Fruit fly (Drosophila melanogaster) whole organism, embryonic: ENCODE data around the gene vari.

Source experiments
- Atf6 ChIP-seq: fragments of 200-800 bp; sonication (Bioruptor generic); IDR thresholded peaks from 2 replicates; pipeline ENCODE4 v1.3.6; 2022; ENCODE audit warnings: missing biosample characterization, missing genetic modification characterization
- Awh ChIP-seq: fragments of 200-800 bp; sonication (Bioruptor generic); IDR thresholded peaks from 2 replicates; pipeline ENCODE4, ENCODE4 v1.3.6; 2022; ENCODE audit warnings: missing biosample characterization, missing genetic modification characterization
- CG10959 ChIP-seq: fragments of 200-800 bp; sonication (Bioruptor generic); IDR thresholded peaks from 2 replicates; pipeline ENCODE4 v1.3.6; 2022; ENCODE audit warnings: missing biosample characterization, missing genetic modification characterization
- CG14667 ChIP-seq: fragments of 200-800 bp; sonication (Bioruptor generic); IDR thresholded peaks from 2 replicates; pipeline ENCODE4 v1.3.6; 2022; ENCODE audit warnings: missing biosample characterization, missing genetic modification characterization
- CG18262 ChIP-seq: fragments of 200-800 bp; optimal IDR thresholded peaks from 3 replicates; lab custom pipeline; 2019; ENCODE audit warnings: missing biosample characterization, mild to moderate bottlenecking, missing genetic modification characterization, moderate library complexity
- CG18764 ChIP-seq: fragments of 200-800 bp; sonication (Bioruptor generic); optimal IDR thresholded peaks from 3 replicates; lab custom pipeline; 2016; ENCODE audit warnings: missing biosample characterization, missing genetic modification characterization
- CG2199 ChIP-seq: fragments of 200-800 bp; sonication (Bioruptor generic); IDR thresholded peaks from 3 replicates; pipeline ENCODE4 v1.3.6; 2022; ENCODE audit warnings: missing biosample characterization, missing genetic modification characterization
- CG2889 ChIP-seq: fragments of 200-800 bp; sonication (Bioruptor generic); IDR thresholded peaks from 3 replicates; pipeline ENCODE4 v1.3.6; 2022; ENCODE audit warnings: missing biosample characterization, missing genetic modification characterization
- CG30431 ChIP-seq: fragments of 200-800 bp; sonication (Bioruptor generic); optimal IDR thresholded peaks from 2 replicates; lab custom pipeline; 2017; ENCODE audit warnings: missing biosample characterization, missing genetic modification characterization
- CG3065 ChIP-seq: fragments of 200-800 bp; sonication (Bioruptor generic); optimal IDR thresholded peaks from 2 replicates; lab custom pipeline; 2016; ENCODE audit warnings: missing biosample characterization, missing genetic modification characterization
- CG3407 ChIP-seq: fragments of 200-800 bp; sonication (Bioruptor generic); optimal IDR thresholded peaks from 2 replicates; lab custom pipeline; 2018; ENCODE audit warnings: missing biosample characterization, mild to moderate bottlenecking, missing genetic modification characterization
- CG3847 ChIP-seq: fragments of 200-800 bp; sonication (Bioruptor generic); IDR thresholded peaks from 2 replicates; pipeline ENCODE4 v1.3.6; 2022; ENCODE audit warnings: missing biosample characterization, missing genetic modification characterization
- CG4707 ChIP-seq: fragments of 200-800 bp; sonication (Bioruptor generic); optimal IDR thresholded peaks from 2 replicates; lab custom pipeline; 2018; ENCODE audit warnings: missing biosample characterization, mild to moderate bottlenecking, missing genetic modification characterization, moderate library complexity
- CG5180 ChIP-seq: fragments of 200-800 bp; sonication (Bioruptor generic); optimal IDR thresholded peaks from 3 replicates; lab custom pipeline; 2017; ENCODE audit warnings: missing biosample characterization, missing genetic modification characterization, mild to moderate bottlenecking, moderate library complexity, missing genetic modification reagents
- CG6791 ChIP-seq: fragments of 200-800 bp; sonication (Bioruptor generic); IDR thresholded peaks from 3 replicates; pipeline ENCODE4 v1.3.6; 2022; ENCODE audit warnings: missing biosample characterization, missing genetic modification characterization; ENCODE audit not compliant: partially characterized antibody
- CG8388 ChIP-seq: fragments of 200-800 bp; sonication (Bioruptor generic); optimal IDR thresholded peaks from 2 replicates; lab custom pipeline; 2019; ENCODE audit warnings: missing biosample characterization, mild to moderate bottlenecking, missing genetic modification characterization, moderate library complexity
- CG8944 ChIP-seq: fragments of 200-800 bp; sonication (Bioruptor generic); optimal IDR thresholded peaks from 3 replicates; lab custom pipeline; 2016; ENCODE audit warnings: missing biosample characterization, missing genetic modification characterization
- CkIIα-i1 ChIP-seq: fragments of 200-800 bp; sonication (Bioruptor generic); IDR thresholded peaks from 2 replicates; pipeline ENCODE4 v1.3.6; 2022; ENCODE audit warnings: missing biosample characterization, missing genetic modification characterization
- Doc3 ChIP-seq: fragments of 200-800 bp; sonication (Bioruptor generic); IDR thresholded peaks from 3 replicates; pipeline ENCODE4 v1.3.6; 2022; ENCODE audit warnings: missing biosample characterization, missing genetic modification characterization; ENCODE audit not compliant: partially characterized antibody
- HLH54F ChIP-seq: fragments of 200-800 bp; sonication (Bioruptor generic); optimal IDR thresholded peaks from 3 replicates; lab custom pipeline; 2016; ENCODE audit warnings: missing biosample characterization, missing genetic modification characterization
- HmgD ChIP-seq: fragments of 200-800 bp; sonication (Bioruptor generic); optimal IDR thresholded peaks from 3 replicates; lab custom pipeline; 2016; ENCODE audit warnings: missing biosample characterization, missing genetic modification characterization
- HmgZ ChIP-seq: fragments of 200-800 bp; sonication (Bioruptor generic); optimal IDR thresholded peaks from 2 replicates; lab custom pipeline; 2018; ENCODE audit warnings: missing biosample characterization, mild to moderate bottlenecking, missing genetic modification characterization
- Med ChIP-seq: fragments of 200-800 bp; sonication (Bioruptor generic); peaks from one replicate; lab custom pipeline; 2016; ENCODE audit warnings: missing biosample characterization, missing genetic modification characterization, mild to moderate bottlenecking, inconsistent platforms, moderate library complexity
- NK7.1 ChIP-seq: fragments of 200-800 bp; sonication (Bioruptor generic); optimal IDR thresholded peaks from 3 replicates; lab custom pipeline; 2016; ENCODE audit warnings: missing biosample characterization, missing genetic modification characterization
- Nf-YB ChIP-seq: fragments of 200-800 bp; sonication (Bioruptor generic); optimal IDR thresholded peaks from 3 replicates; lab custom pipeline; 2019; ENCODE audit warnings: missing biosample characterization, mild to moderate bottlenecking, missing genetic modification characterization, moderate library complexity
- Nf-YC ChIP-seq: fragments of 200-800 bp; optimal IDR thresholded peaks from 3 replicates; lab custom pipeline; 2019; ENCODE audit warnings: missing biosample characterization, mild to moderate bottlenecking, missing genetic modification characterization, moderate library complexity
- abd-A ChIP-seq: fragments of 200-800 bp; sonication (Bioruptor generic); optimal IDR thresholded peaks from 3 replicates; lab custom pipeline; 2019; ENCODE audit warnings: missing biosample characterization, mild to moderate bottlenecking, missing genetic modification characterization, moderate library complexity
- amos ChIP-seq: fragments of 200-800 bp; sonication (Bioruptor generic); IDR thresholded peaks from 2 replicates; pipeline ENCODE4 v1.3.6; 2022; ENCODE audit warnings: missing biosample characterization, missing genetic modification characterization; ENCODE audit not compliant: partially characterized antibody
- cad ChIP-seq: fragments of >200 bp; optimal IDR thresholded peaks from 2 replicates; lab custom pipeline; 2017; ENCODE audit warnings: missing biosample characterization, missing genetic modification characterization
- danr ChIP-seq: fragments of 200-800 bp; sonication (Bioruptor generic); IDR thresholded peaks from 2 replicates; pipeline ENCODE4 v1.3.6; 2022; ENCODE audit warnings: missing biosample characterization, missing genetic modification characterization
- dm ChIP-seq: fragments of 200-800 bp; sonication (Bioruptor generic); optimal IDR thresholded peaks from 3 replicates; lab custom pipeline; 2016; ENCODE audit warnings: missing biosample characterization, missing genetic modification characterization
- eve ChIP-seq, 2 experiments: fragments of >200 bp; optimal IDR thresholded peaks; 2 replicates each; lab custom pipeline; 2017; ENCODE audit warnings: missing biosample characterization in 2 of 2, missing genetic modification characterization in 2 of 2
- exex ChIP-seq: fragments of 200-800 bp; sonication (Bioruptor generic); optimal IDR thresholded peaks from 4 replicates; lab custom pipeline; 2018; ENCODE audit warnings: missing biosample characterization, mild to moderate bottlenecking, missing genetic modification characterization, moderate library complexity
- fd3F ChIP-seq: fragments of 200-800 bp; sonication (Bioruptor generic); optimal IDR thresholded peaks from 2 replicates; lab custom pipeline; 2018; ENCODE audit warnings: missing biosample characterization, mild to moderate bottlenecking, missing genetic modification characterization, moderate library complexity
- gcm2 ChIP-seq: fragments of 200-800 bp; sonication (Bioruptor generic); optimal IDR thresholded peaks from 2 replicates; lab custom pipeline; 2016; ENCODE audit warnings: missing biosample characterization, missing genetic modification characterization
- grn ChIP-seq: fragments of 200-800 bp; sonication (Bioruptor generic); optimal IDR thresholded peaks from 3 replicates; lab custom pipeline; 2017; ENCODE audit warnings: missing biosample characterization, missing genetic modification characterization
- hth ChIP-seq: fragments of >200 bp; optimal IDR thresholded peaks from 2 replicates; lab custom pipeline; 2017; ENCODE audit warnings: inconsistent platforms
- kay ChIP-seq: fragments of 200-800 bp; sonication (Bioruptor generic); optimal IDR thresholded peaks from 2 replicates; lab custom pipeline; 2016; ENCODE audit warnings: missing biosample characterization, missing genetic modification characterization
- mld ChIP-seq: fragments of 200-800 bp; sonication (Bioruptor generic); IDR thresholded peaks from 3 replicates; pipeline ENCODE4 v1.3.6; 2022; ENCODE audit warnings: missing biosample characterization, missing genetic modification characterization; ENCODE audit not compliant: partially characterized antibody
- onecut ChIP-seq: fragments of 200-800 bp; sonication (Bioruptor generic); IDR thresholded peaks from 2 replicates; pipeline ENCODE4 v1.3.6; 2022; ENCODE audit warnings: missing biosample characterization, missing genetic modification characterization
- pfk ChIP-seq: fragments of 200-800 bp; sonication (Bioruptor generic); optimal IDR thresholded peaks from 2 replicates; lab custom pipeline; 2018; ENCODE audit warnings: missing biosample characterization, mild to moderate bottlenecking, missing genetic modification characterization, moderate library complexity
- psq ChIP-seq: fragments of 200-800 bp; sonication (Bioruptor generic); optimal IDR thresholded peaks from 2 replicates; lab custom pipeline; 2017; ENCODE audit warnings: missing biosample characterization, missing genetic modification characterization
- sd ChIP-seq: fragments of 200-800 bp; sonication (Bioruptor generic); optimal IDR thresholded peaks from 3 replicates; lab custom pipeline; 2018; ENCODE audit warnings: missing biosample characterization, mild to moderate bottlenecking, missing genetic modification characterization, moderate library complexity
- sim ChIP-seq: fragments of 200-800 bp; sonication (Bioruptor generic); IDR thresholded peaks from 2 replicates; pipeline ENCODE4 v1.3.6; 2022; ENCODE audit warnings: missing biosample characterization, missing genetic modification characterization
- tll ChIP-seq, 2 experiments: fragments of 200-800 bp in 1 of 2; fragments of >200 bp in 1 of 2; sonication (Bioruptor generic) in 1 of 2; optimal IDR thresholded peaks; 2 replicates each; lab custom pipeline; 2017 to 2019; ENCODE audit warnings: missing biosample characterization in 2 of 2, missing genetic modification characterization in 2 of 2, mild to moderate bottlenecking in 1 of 2, moderate library complexity in 1 of 2
- toy ChIP-seq: fragments of 200-800 bp; sonication (Bioruptor generic); IDR thresholded peaks from 2 replicates; pipeline ENCODE4 v1.3.6; 2022; ENCODE audit warnings: missing biosample characterization, missing genetic modification characterization
- unc-4 ChIP-seq: fragments of 200-800 bp; sonication (Bioruptor generic); IDR thresholded peaks from 2 replicates; pipeline ENCODE4 v1.3.6; 2022; ENCODE audit warnings: missing biosample characterization, missing genetic modification characterization; ENCODE audit not compliant: partially characterized antibody
- unpg ChIP-seq: fragments of 200-800 bp; sonication (Bioruptor generic); optimal IDR thresholded peaks from 3 replicates; lab custom pipeline; 2018; ENCODE audit warnings: missing biosample characterization, mild to moderate bottlenecking, missing genetic modification characterization, moderate library complexity
- vnd ChIP-seq: fragments of 200-800 bp; sonication (Bioruptor generic); IDR thresholded peaks from 3 replicates; pipeline ENCODE4 v1.3.6; 2022; ENCODE audit warnings: missing biosample characterization, missing genetic modification characterization; ENCODE audit not compliant: partially characterized antibody
- z ChIP-seq: fragments of 200-800 bp; sonication (Bioruptor generic); IDR thresholded peaks from 3 replicates; pipeline ENCODE4 v1.3.6; 2022; ENCODE audit warnings: missing biosample characterization, missing genetic modification characterization
- zen ChIP-seq: fragments of 200-800 bp; sonication (Bioruptor generic); optimal IDR thresholded peaks from 3 replicates; lab custom pipeline; 2018; ENCODE audit warnings: missing biosample characterization, mild to moderate bottlenecking, missing genetic modification characterization, moderate library complexity

Gene vari

dm6 chr2L:20783044-20783443 lies 13.8 kb downstream of the vari start (continued):
- TF ChIP-seq CG4707 (GFP tag; lab: Kevin White, UChicago) = no peak
- TF ChIP-seq CG18262 (tag; lab: Kevin White, UChicago) = no peak
- TF ChIP-seq CG2199 (GFP tag; lab: Robert Waterston, UW) = 0 out of 3 replicates have a peak, but pooled peaks have one; percentile 21
- no peak for TF ChIP-seq CG8944 (GFP tag; lab: Kevin White, UChicago)
- TF ChIP-seq Med (GFP tag; lab: Kevin White, UChicago) = peak; percentile 75
- peak; percentile 93 for TF ChIP-seq psq (GFP tag; lab: Kevin White, UChicago)
- no peak for TF ChIP-seq sim
- TF ChIP-seq z (GFP tag; lab: Robert Waterston, UW) = peak; percentile 68; the same call in 1 of the 3 replicates
- TF ChIP-seq pfk (GFP tag; lab: Kevin White, UChicago) = no peak
- peak; percentile 68 for TF ChIP-seq CG10959
- no peak for TF ChIP-seq CG18764
- TF ChIP-seq HmgZ (tag; lab: Kevin White, UChicago) = no peak
- TF ChIP-seq CkIIα-i1 (GFP tag; lab: Robert Waterston, UW) = no peak
- peak; percentile 59 for TF ChIP-seq exex (tag; lab: Kevin White, UChicago)
- TF ChIP-seq sd (tag; lab: Kevin White, UChicago) = no peak
- no peak for TF ChIP-seq dm (GFP tag; lab: Kevin White, UChicago)
- 0 out of 2 replicates have a peak, but pooled peaks have one; percentile 19 for TF ChIP-seq Atf6
- TF ChIP-seq CG3847 (GFP tag; lab: Robert Waterston, UW) = 0 out of 2 replicates have a peak, but pooled peaks have one; percentile 18
- TF ChIP-seq CG14667 = no peak
- TF ChIP-seq HLH54F (GFP tag; lab: Kevin White, UChicago) = no peak
- TF ChIP-seq CG2889 (GFP tag; lab: Robert Waterston, UW) = no peak
- no peak for TF ChIP-seq unc-4 (GFP tag; lab: Robert Waterston, UW)
- TF ChIP-seq CG6791 (GFP tag; lab: Robert Waterston, UW) = no peak
- no peak for TF ChIP-seq NK7.1 (GFP tag; lab: Kevin White, UChicago)
- TF ChIP-seq Nf-YB (GFP tag; lab: Kevin White, UChicago) = peak; percentile 98
- no peak for TF ChIP-seq abd-A
- no peak for TF ChIP-seq CG8388
- TF ChIP-seq unpg (GFP tag; lab: Kevin White, UChicago) = no peak
- TF ChIP-seq hth (lab: Kevin White, UChicago) = peak; percentile 26
- no peak for TF ChIP-seq onecut (GFP tag; lab: Robert Waterston, UW)
- no peak for TF ChIP-seq toy (GFP tag; lab: Robert Waterston, UW)
- TF ChIP-seq vnd (GFP tag; lab: Robert Waterston, UW) = no peak
- no peak for TF ChIP-seq CG30431 (GFP tag; lab: Kevin White, UChicago)
- no peak for TF ChIP-seq amos (GFP tag; lab: Robert Waterston, UW)
- peak; percentile 97 for TF ChIP-seq Nf-YC (tag; lab: Kevin White, UChicago)
- TF ChIP-seq kay (GFP tag; lab: Kevin White, UChicago) = no peak
- peak in 1 of 2 experiments; percentile 60 for TF ChIP-seq tll (GFP tag; optimal IDR thresholded peaks at IDR 0.05; lab: Kevin White, UChicago)
- no peak for TF ChIP-seq fd3F
- peak; percentile 73 for TF ChIP-seq grn (GFP tag; lab: Kevin White, UChicago)
- TF ChIP-seq CG3065 (GFP tag; lab: Kevin White, UChicago) = no peak
- TF ChIP-seq cad (GFP tag; lab: Kevin White, UChicago) = peak; percentile 33
- TF ChIP-seq zen (tag; lab: Kevin White, UChicago) = peak; percentile 40
- no peak for TF ChIP-seq Doc3 (GFP tag; lab: Robert Waterston, UW)
- no peak for TF ChIP-seq CG3407
- no peak for TF ChIP-seq CG5180
- TF ChIP-seq Awh = 0 out of 2 replicates have a peak, but pooled peaks have one; percentile 12
- no peak for TF ChIP-seq mld (GFP tag; lab: Robert Waterston, UW)
- TF ChIP-seq eve (GFP tag; optimal IDR thresholded peaks at IDR 0.05; lab: Kevin White, UChicago) = no peak
- TF ChIP-seq HmgD (GFP tag; lab: Kevin White, UChicago) = no peak
- no peak for TF ChIP-seq danr (GFP tag; lab: Robert Waterston, UW)
- no peak for TF ChIP-seq gcm2
